Worm (Caenorhabditis elegans) whole organism, late embryonic: Measurements from ENCODE around the gene sru-45.

Experiments used
- C08G9.2 ChIP-seq: sonication (generic microtip); optimal IDR thresholded peaks from 2 replicates; lab custom pipeline; 2016; ENCODE audit warnings: mild to moderate bottlenecking, missing genetic modification characterization, moderate library complexity, missing compliant biosample characterization
- F13H6.1 ChIP-seq: sonication (generic microtip); optimal IDR thresholded peaks from 2 replicates; lab custom pipeline; 2016; ENCODE audit warnings: missing genetic modification characterization, missing compliant biosample characterization
- K02D7.2 ChIP-seq: sonication (generic microtip); optimal IDR thresholded peaks from 2 replicates; lab custom pipeline; 2017; ENCODE audit warnings: mild to moderate bottlenecking, missing genetic modification characterization, missing compliant biosample characterization
- K09A11.1 ChIP-seq: sonication (generic microtip); optimal IDR thresholded peaks from 2 replicates; lab custom pipeline; 2017; ENCODE audit warnings: antibody characterized with exemption, mild to moderate bottlenecking, missing genetic modification characterization, missing compliant biosample characterization; ENCODE audit not compliant: insufficient read depth
- T23F11.4 ChIP-seq: fragments of 200-800 bp; sonication (Bioruptor generic); optimal IDR thresholded peaks from 2 replicates; lab custom pipeline; 2018; ENCODE audit warnings: mild to moderate bottlenecking, missing genetic modification characterization, missing compliant biosample characterization
- ama-1 ChIP-seq: fragments of 150-350 bp; optimal IDR thresholded peaks from 2 replicates; lab custom pipeline; 2014
- ceh-2 ChIP-seq: sonication (generic microtip); optimal IDR thresholded peaks from 2 replicates; lab custom pipeline; 2016; ENCODE audit warnings: missing genotype, missing genetic modification characterization, missing compliant biosample characterization
- ceh-34 ChIP-seq: sonication (generic microtip); optimal IDR thresholded peaks from 2 replicates; lab custom pipeline; 2016; ENCODE audit warnings: mild to moderate bottlenecking, missing genetic modification characterization, missing compliant biosample characterization
- ceh-48 ChIP-seq: sonication (generic microtip); optimal IDR thresholded peaks from 2 replicates; lab custom pipeline; 2016; ENCODE audit warnings: missing genetic modification characterization, inconsistent platforms, missing compliant biosample characterization
- che-1 ChIP-seq: sonication (generic microtip); optimal IDR thresholded peaks from 2 replicates; lab custom pipeline; 2016; ENCODE audit warnings: mild to moderate bottlenecking, missing genetic modification characterization, missing compliant biosample characterization
- dmd-4 ChIP-seq: sonication (generic microtip); optimal IDR thresholded peaks from 2 replicates; lab custom pipeline; 2016; ENCODE audit warnings: borderline replicate concordance, missing genetic modification characterization, missing compliant biosample characterization
- dve-1 ChIP-seq: sonication (generic microtip); optimal IDR thresholded peaks from 2 replicates; lab custom pipeline; 2017; ENCODE audit warnings: antibody characterized with exemption, mild to moderate bottlenecking, missing genetic modification characterization, missing compliant biosample characterization
- elt-2 ChIP-seq: sonication (generic microtip); optimal IDR thresholded peaks from 2 replicates; lab custom pipeline; 2016; ENCODE audit warnings: missing genetic modification reagents, missing genetic modification characterization, missing compliant biosample characterization
- elt-4 ChIP-seq: sonication (generic microtip); optimal IDR thresholded peaks from 2 replicates; lab custom pipeline; 2016; ENCODE audit warnings: missing genetic modification characterization, missing compliant biosample characterization
- fkh-6 ChIP-seq: sonication (generic microtip); optimal IDR thresholded peaks from 2 replicates; lab custom pipeline; 2016; ENCODE audit warnings: missing genetic modification characterization, missing compliant biosample characterization
- gmeb-2 ChIP-seq: sonication (generic microtip); optimal IDR thresholded peaks from 2 replicates; lab custom pipeline; 2016; ENCODE audit warnings: missing genetic modification characterization, inconsistent platforms, missing compliant biosample characterization
- hlh-13 ChIP-seq: fragments of 200-800 bp; sonication (Bioruptor generic); optimal IDR thresholded peaks from 2 replicates; lab custom pipeline; 2018; ENCODE audit warnings: mild to moderate bottlenecking, missing genetic modification characterization, missing compliant biosample characterization
- hlh-30 ChIP-seq: sonication (generic microtip); optimal IDR thresholded peaks from 2 replicates; lab custom pipeline; 2017; ENCODE audit warnings: antibody characterized with exemption, missing genetic modification characterization, missing compliant biosample characterization; ENCODE audit not compliant: insufficient read depth
- pag-3 ChIP-seq: sonication (generic microtip); optimal IDR thresholded peaks from 2 replicates; lab custom pipeline; 2016; ENCODE audit warnings: missing compliant biosample characterization, missing genetic modification characterization, borderline replicate concordance
- pat-9 ChIP-seq: fragments of 200-800 bp; sonication (Bioruptor generic); optimal IDR thresholded peaks from 2 replicates; lab custom pipeline; 2018; ENCODE audit warnings: mild to moderate bottlenecking, missing genetic modification characterization, moderate library complexity, missing compliant biosample characterization
- pax-1 ChIP-seq: fragments of 150-350 bp; optimal IDR thresholded peaks from 2 replicates; lab custom pipeline; 2014; ENCODE audit warnings: missing biosample characterization, missing genetic modification characterization
- pha-2 ChIP-seq: sonication (generic microtip); optimal IDR thresholded peaks from 2 replicates; lab custom pipeline; 2017; ENCODE audit warnings: mild to moderate bottlenecking, missing genetic modification characterization, missing compliant biosample characterization
- pha-4 ChIP-seq: fragments of 150-350 bp; optimal IDR thresholded peaks from 2 replicates; lab custom pipeline; 2018; ENCODE audit warnings: missing biosample characterization, missing genetic modification reagents, missing genetic modification characterization
- pros-1 ChIP-seq: fragments of 150-350 bp; optimal IDR thresholded peaks from 2 replicates; lab custom pipeline; 2014; ENCODE audit warnings: missing biosample characterization, missing genetic modification reagents, missing genetic modification characterization
- rnt-1 ChIP-seq: sonication (generic microtip); optimal IDR thresholded peaks from 2 replicates; lab custom pipeline; 2016; ENCODE audit warnings: missing genetic modification characterization, missing compliant biosample characterization
- tbx-2 ChIP-seq: sonication (generic microtip); optimal IDR thresholded peaks from 2 replicates; lab custom pipeline; 2016; ENCODE audit warnings: missing genetic modification characterization, missing compliant biosample characterization
- unc-3 ChIP-seq, 2 experiments: fragments of 200-800 bp in 1 of 2; sonication (Bioruptor generic) in 1 of 2; sonication (generic microtip) in 1 of 2; conservative IDR thresholded peaks in 1 of 2; optimal IDR thresholded peaks in 1 of 2; 2 replicates each; pipeline versions ENCODE4 v1.3.6 to Lab custom; 2016 to 2022; ENCODE audit warnings: missing compliant biosample characterization in 2 of 2, missing genetic modification characterization in 2 of 2, missing genetic modification reagents in 1 of 2

Gene sru-45

ce11 chrV:16591992-16592798 lies 26.5 kb downstream of the sru-45 start, which contains the start of gene srh-269 (continued):
- TF ChIP-seq pat-9 (tag; lab: Kevin White, UChicago) (peak; percentile 56), ceh-48 (tag; lab: Kevin White, UChicago) (peak; percentile 24), fkh-6 (tag; lab: Kevin White, UChicago) (peak; percentile 67), che-1 (tag; lab: Kevin White, UChicago) (peak; percentile 79), pros-1 (no peak), pag-3 (no peak), dve-1 (tag; lab: Kevin White, UChicago) (peak; percentile 62), pha-2 (peak; percentile 70), unc-3 (GFP tag; conservative IDR thresholded peaks at IDR 0.05; lab: Robert Waterston, UW) (no peak), unc-3 (tag; optimal IDR thresholded peaks at IDR 0.05; lab: Kevin White, UChicago) (peak; percentile 32), elt-4 (tag; lab: Kevin White, UChicago) (no peak), gmeb-2 (peak; percentile 71), tbx-2 (tag; lab: Kevin White, UChicago) (peak; percentile 43), pha-4 (no peak), F13H6.1 (peak; percentile 45), ceh-2 (tag; lab: Kevin White, UChicago) (peak; percentile 50), hlh-30 (tag; lab: Kevin White, UChicago) (no peak), ceh-34 (peak; percentile 68)
- TF ChIP-seq, all 69 proteins: peak for 44

- TF ChIP-seq rnt-1 (tag; lab: Kevin White, UChicago) (no peak), elt-2 (tag; lab: Kevin White, UChicago) (peak; percentile 81), dve-1 (tag; lab: Kevin White, UChicago) (peak; percentile 85), hlh-13 (GFP tag; lab: Kevin White, UChicago) (peak; percentile 4)
Measured at ce11 chrV:16592947-16593791, 27.4 kb downstream of the sru-45 start.

ce11 chrV:16593792-16594059 lies 28.0 kb downstream of the sru-45 start:
- TF ChIP-seq pag-3 = no peak
- peak; percentile 20 for TF ChIP-seq elt-4 (tag; lab: Kevin White, UChicago)

- TF ChIP-seq elt-4 (tag; lab: Kevin White, UChicago) (no peak), ama-1 (no peak), hlh-13 (GFP tag; lab: Kevin White, UChicago) (no peak), tbx-2 (tag; lab: Kevin White, UChicago) (no peak), pat-9 (tag; lab: Kevin White, UChicago) (no peak), K09A11.1 (tag; lab: Kevin White, UChicago) (no peak), C08G9.2 (tag; lab: Kevin White, UChicago) (no peak)
- TF ChIP-seq, all 69 proteins: peak for 0
Measured at ce11 chrV:16594514-16594913, 28.8 kb downstream of the sru-45 start.

ce11 chrV:16595140-16595791 lies 29.5 kb downstream of the sru-45 start, which contains the start of gene cpl-1:
TSS of gene cpl-1 (minus strand) at chrV:16595346.
- no peak for TF ChIP-seq K02D7.2 (tag; lab: Kevin White, UChicago)
- peak; percentile 82 for TF ChIP-seq elt-2 (tag; lab: Kevin White, UChicago)
- no peak for TF ChIP-seq pat-9 (tag; lab: Kevin White, UChicago)

ce11 chrV:16596102-16596501 lies 30.4 kb downstream of the sru-45 start:
- no peak for TF ChIP-seq dmd-4
- TF ChIP-seq tbx-2 (tag; lab: Kevin White, UChicago) = no peak
- TF ChIP-seq pax-1 = no peak
- TF ChIP-seq elt-2 (tag; lab: Kevin White, UChicago) = peak; percentile 50
- no peak for TF ChIP-seq T23F11.4 (GFP tag; lab: Kevin White, UChicago)
